Fruit fly (Drosophila melanogaster): ENCODE measurements around the gene CG5854.
A peak's percentile ranks its signal among the peaks of the same experiment; 100 is the strongest.

The CG5854 gene

dm6 chr3R:23920874-23921539 lies 12.7 kb upstream of the CG5854 start (continued):
- no peak for TF ChIP-seq trem (tag; optimal IDR thresholded peaks at IDR 0.05)
- TF ChIP-seq Dfd (GFP tag; optimal IDR thresholded peaks at IDR 0.05) = no peak
- no peak for TF ChIP-seq CG2712 (tag; optimal IDR thresholded peaks at IDR 0.05)
- no peak; the same call in 1 of the 2 replicates for TF ChIP-seq sim (GFP tag; IDR thresholded peaks at IDR 0.05)
- TF ChIP-seq CG7928 (GFP tag; optimal IDR thresholded peaks at IDR 0.05) = no peak
- TF ChIP-seq Dref (GFP tag; IDR thresholded peaks at IDR 0.05) = no peak
- TF ChIP-seq salm (tag; optimal IDR thresholded peaks at IDR 0.05) = no peak
- TF ChIP-seq CG10565 (GFP tag; optimal IDR thresholded peaks at IDR 0.05) = no peak
- no peak for TF ChIP-seq pfk (GFP tag; optimal IDR thresholded peaks at IDR 0.05)
- TF ChIP-seq dpn (GFP tag; optimal IDR thresholded peaks at IDR 0.05) = peak in 1 of 2 experiments; percentile 25
- TF ChIP-seq ttk (GFP tag; IDR thresholded peaks at IDR 0.05) = peak; percentile 37; the same call in 1 of the 2 replicates
- peak; percentile 43 for TF ChIP-seq nau (GFP tag; optimal IDR thresholded peaks at IDR 0.05)
- TF ChIP-seq gcm2 (GFP tag; optimal IDR thresholded peaks at IDR 0.05) = no peak
- TF ChIP-seq CG14667 (GFP tag; IDR thresholded peaks at IDR 0.05) = no peak
- TF ChIP-seq shn (GFP tag; optimal IDR thresholded peaks at IDR 0.05) = peak; percentile 55
- TF ChIP-seq CG4854 (GFP tag; optimal IDR thresholded peaks at IDR 0.05) = no peak
- TF ChIP-seq cg (GFP tag; optimal IDR thresholded peaks at IDR 0.05) = no peak
- TF ChIP-seq Hr3 (GFP tag; optimal IDR thresholded peaks at IDR 0.05) = no peak
- peak; percentile 48; the same call in 1 of the 2 replicates for TF ChIP-seq CG17328 (GFP tag; IDR thresholded peaks at IDR 0.05)
- peak; percentile 27; the same call in 1 of the 2 replicates for TF ChIP-seq Xrp1 (GFP tag; IDR thresholded peaks at IDR 0.05)
- peak; percentile 75 for TF ChIP-seq dysf (GFP tag; IDR thresholded peaks at IDR 0.05)
- TF ChIP-seq Hsf (GFP tag; optimal IDR thresholded peaks at IDR 0.05) = peak; percentile 17
- no peak for TF ChIP-seq tup (GFP tag; optimal IDR thresholded peaks at IDR 0.05)
- TF ChIP-seq CG12155 (GFP tag; optimal IDR thresholded peaks at IDR 0.05) = no peak
- peak; percentile 88 for TF ChIP-seq CG4820 (GFP tag; optimal IDR thresholded peaks at IDR 0.05)
- no peak for TF ChIP-seq CG10274 (GFP tag; optimal IDR thresholded peaks at IDR 0.05)
- TF ChIP-seq Doc2 (GFP tag; IDR thresholded peaks at IDR 0.05) = no peak
- no peak for TF ChIP-seq dati (GFP tag; IDR thresholded peaks at IDR 0.05)
- peak; percentile 62; the same call in 1 of the 3 replicates for TF ChIP-seq CG34422 (GFP tag; IDR thresholded peaks at IDR 0.05)
- no peak for TF ChIP-seq Gsc (GFP tag; IDR thresholded peaks at IDR 0.05)
- TF ChIP-seq pnt (GFP tag; optimal IDR thresholded peaks at IDR 0.05) = no peak
- TF ChIP-seq Nf-YA (GFP tag; IDR thresholded peaks at IDR 0.05) = no peak
- no peak for TF ChIP-seq MESR4 (GFP tag; optimal IDR thresholded peaks at IDR 0.05)
- TF ChIP-seq Sox102F (GFP tag; optimal IDR thresholded peaks at IDR 0.05) = peak; percentile 35
- TF ChIP-seq CG6683 (GFP tag; optimal IDR thresholded peaks at IDR 0.05) = no peak
- TF ChIP-seq ato (GFP tag; IDR thresholded peaks at IDR 0.05; ENCODE audit: partially characterized antibody) = no peak
- peak; percentile 9 for TF ChIP-seq Mes4 (GFP tag; optimal IDR thresholded peaks at IDR 0.05)
- no peak for TF ChIP-seq CG1832 (GFP tag; optimal IDR thresholded peaks at IDR 0.05)
- no peak for TF ChIP-seq CG12236 (GFP tag; optimal IDR thresholded peaks at IDR 0.05)
- no peak for TF ChIP-seq MTF-1 (GFP tag; optimal IDR thresholded peaks at IDR 0.05; ENCODE audit: borderline replicate concordance)
- peak; percentile 61 for TF ChIP-seq CG15514 (GFP tag; optimal IDR thresholded peaks at IDR 0.05)
- TF ChIP-seq Fer3 (tag; optimal IDR thresholded peaks at IDR 0.05) = peak; percentile 69
- no peak for TF ChIP-seq Dll (GFP tag; IDR thresholded peaks at IDR 0.05; ENCODE audit: partially characterized antibody)
- TF ChIP-seq CG12219 (GFP tag; optimal IDR thresholded peaks at IDR 0.05) = peak; percentile 36
- TF ChIP-seq CG8478 (optimal IDR thresholded peaks at IDR 0.05) = no peak
- no peak for TF ChIP-seq CG10431 (GFP tag; optimal IDR thresholded peaks at IDR 0.05)
- peak; percentile 35 for TF ChIP-seq crol (GFP tag; IDR thresholded peaks at IDR 0.05)
- TF ChIP-seq CG10543 (GFP tag; optimal IDR thresholded peaks at IDR 0.05) = peak; percentile 83
- TF ChIP-seq caup (GFP tag; optimal IDR thresholded peaks at IDR 0.05; ENCODE audit: severe bottlenecking) = peak; percentile 76
- TF ChIP-seq CG13287 (GFP tag; IDR thresholded peaks at IDR 0.05; ENCODE audit: partially characterized antibody) = no peak
